Worm (Caenorhabditis elegans) whole organism, L1 larva: Measurements from ENCODE around the gene Y75B12B.13.

Experiments
- ama-1 ChIP-seq: fragments of 150-350 bp; optimal IDR thresholded peaks from 2 replicates; lab custom pipeline; 2014
- ceh-82 ChIP-seq, 3 experiments: fragments of 150-350 bp in 1 of 3; sonication (generic microtip) in 2 of 3; optimal IDR thresholded peaks; 2 replicates each; lab custom pipeline; 2014 to 2017; ENCODE audit warnings: missing biosample characterization in 3 of 3, missing genetic modification characterization in 3 of 3
- egl-27 ChIP-seq, 2 experiments: fragments of 150-350 bp in 1 of 2; sonication (generic microtip); optimal IDR thresholded peaks; 3 replicates each; lab custom pipeline; 2017 to 2018; ENCODE audit warnings: missing biosample characterization in 2 of 2, missing genetic modification characterization in 2 of 2, missing genetic modification reagents in 2 of 2
- fkh-4 ChIP-seq: sonication (generic microtip); optimal IDR thresholded peaks from 2 replicates; lab custom pipeline; 2016; ENCODE audit warnings: missing compliant biosample characterization, missing genetic modification characterization, borderline replicate concordance
- lsy-2 ChIP-seq, 2 experiments: fragments of 150-350 bp; optimal IDR thresholded peaks; 2 replicates each; lab custom pipeline; 2014; ENCODE audit warnings: missing biosample characterization in 2 of 2, missing genetic modification characterization in 2 of 2
- mef-2 ChIP-seq: fragments of 150-350 bp; optimal IDR thresholded peaks from 2 replicates; lab custom pipeline; 2014; ENCODE audit warnings: missing biosample characterization, missing genetic modification characterization
- nhr-11 ChIP-seq: fragments of 150-350 bp; optimal IDR thresholded peaks from 2 replicates; lab custom pipeline; 2014; ENCODE audit warnings: missing biosample characterization, missing genetic modification characterization
- nhr-237 ChIP-seq: fragments of 150-350 bp; optimal IDR thresholded peaks from 2 replicates; lab custom pipeline; 2014; ENCODE audit warnings: missing biosample characterization, missing genetic modification characterization
- pqm-1 ChIP-seq: sonication (generic microtip); optimal IDR thresholded peaks from 3 replicates; lab custom pipeline; 2017; ENCODE audit warnings: missing biosample characterization, missing genetic modification characterization
- skn-1 ChIP-seq: fragments of 150-350 bp; optimal IDR thresholded peaks from 2 replicates; lab custom pipeline; 2014; ENCODE audit warnings: missing biosample characterization, missing genetic modification characterization
- zip-4 ChIP-seq: fragments of 200-800 bp; sonication (Bioruptor generic); optimal IDR thresholded peaks from 2 replicates; lab custom pipeline; 2018; ENCODE audit warnings: mild to moderate bottlenecking, missing genetic modification characterization, moderate library complexity, missing compliant biosample characterization
- ztf-4 ChIP-seq: fragments of 150-350 bp; optimal IDR thresholded peaks from 2 replicates; lab custom pipeline; 2014; ENCODE audit warnings: missing biosample characterization, missing genetic modification characterization

ce11 chrV:15197955-15198354 is 4.1 kb upstream of the Y75B12B.13 start, which contains the start of gene srw-1:
- TF ChIP-seq zip-4 = no peak
- no peak for TF ChIP-seq ceh-82 (tag; optimal IDR thresholded peaks at IDR 0.05; lab: Kevin White, UChicago)
- TF ChIP-seq nhr-237 = no peak
- TF ChIP-seq skn-1 = no peak
- TF ChIP-seq egl-27 (tag; optimal IDR thresholded peaks at IDR 0.05; lab: Kevin White, UChicago) = no peak
- TF ChIP-seq nhr-11 = no peak
- TF ChIP-seq ama-1 (lab: Kevin White, UChicago) = no peak
- TF ChIP-seq mef-2 = no peak
- TF ChIP-seq pqm-1 = no peak
- TF ChIP-seq fkh-4 (tag; lab: Kevin White, UChicago) = no peak
- TF ChIP-seq lsy-2 (tag; optimal IDR thresholded peaks at IDR 0.05; lab: Kevin White, UChicago) = no peak
- no peak for TF ChIP-seq ztf-4 (tag; lab: Kevin White, UChicago)
